Fruit fly (Drosophila melanogaster) whole organism, wandering third instar larva: ENCODE results near the gene Sdic3.

Experiments used
- Abd-B ChIP-seq: fragments of >200 bp; optimal IDR thresholded peaks from 2 replicates; lab custom pipeline; 2017; ENCODE audit warnings: missing biosample characterization, missing genetic modification characterization
- CrebA ChIP-seq: fragments of 200-800 bp; sonication (Bioruptor generic); optimal IDR thresholded peaks from 2 replicates; lab custom pipeline; 2016; ENCODE audit warnings: missing biosample characterization, mild to moderate bottlenecking, missing genetic modification characterization, borderline replicate concordance
- Dfd ChIP-seq: fragments of >200 bp; optimal IDR thresholded peaks from 2 replicates; lab custom pipeline; 2017; ENCODE audit warnings: missing biosample characterization, missing genetic modification characterization
- Dif ChIP-seq: fragments of 200-275, 200-300 bp; sonication (Bioruptor generic); optimal IDR thresholded peaks from 2 replicates; lab custom pipeline; 2018; ENCODE audit warnings: missing biosample characterization, missing genetic modification characterization; ENCODE audit not compliant: partially characterized antibody
- GATAd ChIP-seq: sonication (Bioruptor generic); optimal IDR thresholded peaks from 2 replicates; lab custom pipeline; 2016; ENCODE audit warnings: missing biosample characterization, missing genetic modification characterization
- Hr83 ChIP-seq: fragments of 200-300 bp; sonication (Bioruptor generic); optimal IDR thresholded peaks from 2 replicates; lab custom pipeline; 2016; ENCODE audit warnings: missing biosample characterization, mild to moderate bottlenecking, missing genetic modification characterization, moderate library complexity; ENCODE audit not compliant: poor library complexity, severe bottlenecking
- Mio ChIP-seq: sonication (Bioruptor generic); optimal IDR thresholded peaks from 2 replicates; lab custom pipeline; 2016; ENCODE audit warnings: missing biosample characterization, missing genetic modification characterization
- N ChIP-seq: fragments of >200 bp; optimal IDR thresholded peaks from 2 replicates; lab custom pipeline; 2018; ENCODE audit warnings: missing biosample characterization, missing external identifiers, missing genetic modification characterization
- OdsH ChIP-seq: fragments of 200-800 bp; sonication (Bioruptor generic); optimal IDR thresholded peaks from 2 replicates; lab custom pipeline; 2016; ENCODE audit warnings: missing biosample characterization, mild to moderate bottlenecking, missing genetic modification characterization
- Rel ChIP-seq, 2 experiments: fragments of 200-800 bp; sonication (Bioruptor generic) in 1 of 2; optimal IDR thresholded peaks; 2 replicates in 1 of 2; 3 replicates in 1 of 2; lab custom pipeline; 2016 to 2019; ENCODE audit warnings: mild to moderate bottlenecking in 2 of 2, missing biosample characterization in 2 of 2, missing genetic modification characterization in 2 of 2, moderate library complexity in 1 of 2
- br ChIP-seq: fragments of 200-800 bp; sonication (Bioruptor generic); optimal IDR thresholded peaks from 2 replicates; lab custom pipeline; 2016; ENCODE audit warnings: missing biosample characterization, missing genetic modification characterization
- brk ChIP-seq: fragments of 200-800 bp; sonication (Bioruptor generic); optimal IDR thresholded peaks from 2 replicates; lab custom pipeline; 2016; ENCODE audit warnings: missing biosample characterization, mild to moderate bottlenecking, missing genetic modification characterization
- dsf ChIP-seq: sonication (Bioruptor generic); optimal IDR thresholded peaks from 2 replicates; lab custom pipeline; 2016; ENCODE audit warnings: missing biosample characterization, missing genetic modification characterization, borderline replicate concordance
- fru ChIP-seq: fragments of 200-800 bp; sonication (Bioruptor generic); optimal IDR thresholded peaks from 3 replicates; lab custom pipeline; 2016; ENCODE audit warnings: missing biosample characterization, mild to moderate bottlenecking, missing genetic modification characterization
- lola ChIP-seq: fragments of >200 bp; optimal IDR thresholded peaks from 2 replicates; lab custom pipeline; 2017; ENCODE audit warnings: missing biosample characterization, missing genetic modification characterization
- psq ChIP-seq: fragments of 200-800 bp; sonication (Bioruptor generic); optimal IDR thresholded peaks from 3 replicates; lab custom pipeline; 2017; ENCODE audit warnings: missing biosample characterization, mild to moderate bottlenecking, missing genetic modification characterization, moderate library complexity
- tai ChIP-seq: sonication (Bioruptor generic); optimal IDR thresholded peaks from 2 replicates; lab custom pipeline; 2016; ENCODE audit warnings: missing biosample characterization, missing genetic modification characterization

Sdic3 gene

DNA sequence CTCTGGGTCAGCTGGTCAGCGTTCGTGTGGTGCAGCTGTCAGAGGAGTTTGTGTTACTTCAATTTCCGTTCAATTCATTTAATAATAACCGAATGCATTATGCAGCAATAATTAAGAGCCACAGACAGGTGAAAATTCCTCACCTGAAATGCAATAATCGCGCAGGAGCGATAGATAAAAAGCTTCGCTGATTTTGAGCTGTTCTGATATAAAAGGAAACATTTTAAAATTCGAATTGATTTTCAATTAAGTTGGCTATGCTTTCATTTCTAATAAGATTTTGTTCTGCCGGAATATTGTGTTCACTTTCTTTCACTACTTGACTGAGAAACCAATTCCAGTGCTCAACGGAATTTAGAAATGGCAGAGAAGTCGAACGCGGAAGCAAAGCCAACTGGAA, 54.5 kb downstream of the Sdic3 start, which contains the start of gene CG42583:
Gene CG42583 (plus strand): TSS at position 301 of the 400 bp plus-strand sequence.
- TF ChIP-seq Rel (GFP tag; optimal IDR thresholded peaks at IDR 0.05; lab: Kevin White, UChicago), result no peak
- no peak for TF ChIP-seq Rel (tag; optimal IDR thresholded peaks at IDR 0.05; lab: Kevin White, UChicago)
- TF ChIP-seq Hr83 (GFP tag; lab: Kevin White, UChicago), result no peak
- TF ChIP-seq Mio (GFP tag; lab: Kevin White, UChicago), result no peak
- TF ChIP-seq dsf (GFP tag; lab: Kevin White, UChicago), result no peak
- no peak for TF ChIP-seq Dif (GFP tag; lab: Kevin White, UChicago)
- no peak for TF ChIP-seq brk
- no peak for TF ChIP-seq CrebA (GFP tag; lab: Kevin White, UChicago)
- TF ChIP-seq GATAd (GFP tag; lab: Kevin White, UChicago), result no peak
- no peak for TF ChIP-seq lola (GFP tag; lab: Kevin White, UChicago)
- no peak for TF ChIP-seq fru (GFP tag; lab: Kevin White, UChicago)
- no peak for TF ChIP-seq psq (GFP tag; lab: Kevin White, UChicago)
- TF ChIP-seq br (GFP tag; lab: Kevin White, UChicago), result no peak
- TF ChIP-seq N (GFP tag; lab: Kevin White, UChicago), result no peak
- no peak for TF ChIP-seq OdsH
- TF ChIP-seq Abd-B (GFP tag; lab: Kevin White, UChicago), result no peak
- no peak for TF ChIP-seq Dfd (GFP tag; lab: Kevin White, UChicago)
- TF ChIP-seq tai (GFP tag; lab: Kevin White, UChicago), result no peak
- TF ChIP-seq, all 38 proteins: peak for 0
